Fruit fly (Drosophila melanogaster): Measurements from ENCODE around the gene CG13390.

dm6 chr2L:8342395-8342794, 34.2 kb downstream of the CG13390 start, which contains the start of gene CG14273:
- TF ChIP-seq Pif1B (GFP tag; optimal IDR thresholded peaks at IDR 0.05), result no peak
- no peak for TF ChIP-seq CG17806 (tag; optimal IDR thresholded peaks at IDR 0.05)
- TF ChIP-seq CG9948 (tag; optimal IDR thresholded peaks at IDR 0.05), result no peak
- TF ChIP-seq CG32121 (GFP tag; IDR thresholded peaks at IDR 0.05), result no peak
- TF ChIP-seq Ets98B (GFP tag; IDR thresholded peaks at IDR 0.05), result no peak
- no peak for TF ChIP-seq CG15710 (tag; optimal IDR thresholded peaks at IDR 0.05)
- no peak for TF ChIP-seq CG8301 (tag; optimal IDR thresholded peaks at IDR 0.05)
- no peak for TF ChIP-seq CG4496 (GFP tag; IDR thresholded peaks at IDR 0.05)

Measured in whole organism, pupa.